Fruit fly (Drosophila melanogaster) whole organism, embryonic: ENCODE results near the gene CG11168.

Source experiments
- Ada2b ChIP-seq: fragments of 200-800 bp; sonication (Bioruptor generic); IDR thresholded peaks from 2 replicates; pipeline ENCODE4 v1.3.6; 2022; ENCODE audit warnings: missing biosample characterization, missing genetic modification characterization
- Adf1 ChIP-seq: fragments of 200-800 bp; sonication (Bioruptor generic); IDR thresholded peaks from 2 replicates; pipeline ENCODE4 v1.3.6; 2022; ENCODE audit warnings: missing biosample characterization, missing genetic modification characterization
- Atf3 ChIP-seq: fragments of 200-800 bp; sonication (Bioruptor generic); optimal IDR thresholded peaks from 3 replicates; lab custom pipeline; 2016; ENCODE audit warnings: missing biosample characterization, missing genetic modification characterization
- CG10543 ChIP-seq: fragments of 200-800 bp; sonication (Bioruptor generic); optimal IDR thresholded peaks from 3 replicates; lab custom pipeline; 2017; ENCODE audit warnings: missing biosample characterization, mild to moderate bottlenecking, missing genetic modification characterization, moderate library complexity
- CG11504 ChIP-seq: fragments of 200-800 bp; sonication (Bioruptor generic); optimal IDR thresholded peaks from 3 replicates; lab custom pipeline; 2019; ENCODE audit warnings: missing biosample characterization, mild to moderate bottlenecking, missing genetic modification characterization, moderate library complexity
- CG12219 ChIP-seq: fragments of 200-800 bp; sonication (Bioruptor generic); optimal IDR thresholded peaks from 3 replicates; lab custom pipeline; 2018; ENCODE audit warnings: missing biosample characterization, mild to moderate bottlenecking, missing genetic modification characterization
- CG13287 ChIP-seq: fragments of 200-800 bp; sonication (Bioruptor generic); IDR thresholded peaks from 2 replicates; pipeline ENCODE4 v1.3.6; 2022; ENCODE audit warnings: missing biosample characterization, missing genetic modification characterization; ENCODE audit not compliant: partially characterized antibody
- CG15011 ChIP-seq: fragments of 200-800 bp; sonication (Bioruptor generic); optimal IDR thresholded peaks from 3 replicates; lab custom pipeline; 2018; ENCODE audit warnings: missing biosample characterization, mild to moderate bottlenecking, missing genetic modification characterization
- CG1529 ChIP-seq: fragments of 200-800 bp; sonication (Bioruptor generic); optimal IDR thresholded peaks from 3 replicates; lab custom pipeline; 2018; ENCODE audit warnings: missing biosample characterization, missing genetic modification characterization
- CG15601 ChIP-seq: fragments of 200-800 bp; sonication (Bioruptor generic); optimal IDR thresholded peaks from 3 replicates; lab custom pipeline; 2019; ENCODE audit warnings: missing biosample characterization, mild to moderate bottlenecking, missing genetic modification characterization, moderate library complexity
- CG17359 ChIP-seq: fragments of 200-800 bp; sonication (Bioruptor generic); optimal IDR thresholded peaks from 3 replicates; lab custom pipeline; 2018; ENCODE audit warnings: missing biosample characterization, mild to moderate bottlenecking, missing genetic modification characterization, moderate library complexity
- CG17568 ChIP-seq: fragments of 200-800 bp; sonication (Bioruptor generic); optimal IDR thresholded peaks from 2 replicates; lab custom pipeline; 2018; ENCODE audit warnings: missing biosample characterization, mild to moderate bottlenecking, missing genetic modification characterization, moderate library complexity
- CG17912 ChIP-seq: fragments of 200-800 bp; sonication (Bioruptor generic); optimal IDR thresholded peaks from 2 replicates; lab custom pipeline; 2018; ENCODE audit warnings: missing biosample characterization, mild to moderate bottlenecking, missing genetic modification characterization
- CG3407 ChIP-seq: fragments of 200-800 bp; sonication (Bioruptor generic); optimal IDR thresholded peaks from 2 replicates; lab custom pipeline; 2018; ENCODE audit warnings: missing biosample characterization, mild to moderate bottlenecking, missing genetic modification characterization
- CG34224 ChIP-seq: fragments of 200-800 bp; sonication (Bioruptor generic); IDR thresholded peaks from 3 replicates; pipeline ENCODE4 v1.3.6; 2022; ENCODE audit warnings: missing biosample characterization, missing genetic modification characterization; ENCODE audit not compliant: partially characterized antibody
- CG4328 ChIP-seq: fragments of 200-800 bp; sonication (Bioruptor generic); optimal IDR thresholded peaks from 3 replicates; lab custom pipeline; 2017; ENCODE audit warnings: missing biosample characterization, missing genetic modification reagents, missing genetic modification characterization
- CG4404 ChIP-seq: fragments of 200-800 bp; sonication (Bioruptor generic); IDR thresholded peaks from 2 replicates; pipeline ENCODE4 v1.3.6; 2022; ENCODE audit warnings: missing biosample characterization, missing genetic modification characterization
- CG7556 ChIP-seq: fragments of 200-800 bp; sonication (Bioruptor generic); optimal IDR thresholded peaks from 2 replicates; lab custom pipeline; 2017; ENCODE audit warnings: missing biosample characterization, mild to moderate bottlenecking, missing genetic modification characterization
- CG7963 ChIP-seq: fragments of 200-800 bp; sonication (Bioruptor generic); IDR thresholded peaks from 3 replicates; pipeline ENCODE4 v1.3.6; 2022; ENCODE audit warnings: missing biosample characterization, missing genetic modification characterization; ENCODE audit not compliant: partially characterized antibody
- CG8089 ChIP-seq: fragments of 200-800 bp; sonication (Bioruptor generic); optimal IDR thresholded peaks from 3 replicates; lab custom pipeline; 2016; ENCODE audit warnings: missing biosample characterization, missing genetic modification characterization
- CG9797 ChIP-seq: fragments of 200-800 bp; sonication (Bioruptor generic); optimal IDR thresholded peaks from 3 replicates; lab custom pipeline; 2018; ENCODE audit warnings: missing biosample characterization, mild to moderate bottlenecking, missing genetic modification characterization
- Dll ChIP-seq: fragments of 200-800 bp; sonication (Bioruptor generic); IDR thresholded peaks from 4 replicates; pipeline ENCODE4 v1.3.6; 2022; ENCODE audit warnings: missing biosample characterization, missing genetic modification characterization; ENCODE audit not compliant: partially characterized antibody
- E2f1 ChIP-seq: fragments of 200-800 bp; sonication (Bioruptor generic); IDR thresholded peaks from 2 replicates; pipeline ENCODE4 v1.3.6; 2022; ENCODE audit warnings: missing biosample characterization, missing genetic modification characterization
- HLHmδ ChIP-seq: fragments of 200-800 bp; sonication (Bioruptor generic); optimal IDR thresholded peaks from 2 replicates; lab custom pipeline; 2018; ENCODE audit warnings: missing biosample characterization, mild to moderate bottlenecking, missing genetic modification characterization, moderate library complexity
- Hand ChIP-seq: fragments of 200-800 bp; sonication (Bioruptor generic); optimal IDR thresholded peaks from 2 replicates; lab custom pipeline; 2017; ENCODE audit warnings: mild to moderate bottlenecking, missing biosample characterization, missing genetic modification reagents, missing genetic modification characterization
- Hr3 ChIP-seq: fragments of 200-800 bp; sonication (Bioruptor generic); optimal IDR thresholded peaks from 3 replicates; lab custom pipeline; 2016; ENCODE audit warnings: missing biosample characterization, missing genetic modification characterization
- Lpt ChIP-seq: fragments of >200 bp; optimal IDR thresholded peaks from 2 replicates; lab custom pipeline; 2018; ENCODE audit warnings: missing biosample characterization, missing genetic modification characterization
- NK7.1 ChIP-seq: fragments of 200-800 bp; sonication (Bioruptor generic); optimal IDR thresholded peaks from 3 replicates; lab custom pipeline; 2016; ENCODE audit warnings: missing biosample characterization, missing genetic modification characterization
- Opbp ChIP-seq: fragments of 200-800 bp; sonication (Bioruptor generic); IDR thresholded peaks from 3 replicates; pipeline ENCODE4 v1.3.6; 2022; ENCODE audit warnings: missing biosample characterization, missing genetic modification characterization; ENCODE audit not compliant: partially characterized antibody
- Optix ChIP-seq: fragments of 200-800 bp; sonication (Bioruptor generic); IDR thresholded peaks from 3 replicates; pipeline ENCODE4 v1.3.6; 2022; ENCODE audit warnings: missing biosample characterization, missing genetic modification characterization
- Stat92E ChIP-seq, 3 experiments: fragments of >200 bp in 2 of 3; fragments of 200-800 bp in 1 of 3; sonication (Bioruptor generic) in 1 of 3; optimal IDR thresholded peaks; 2 replicates each; lab custom pipeline; 2017 to 2019; ENCODE audit warnings: missing biosample characterization in 3 of 3, missing genetic modification characterization in 3 of 3, mild to moderate bottlenecking in 1 of 3, moderate library complexity in 1 of 3
- ab ChIP-seq: fragments of 200-800 bp; sonication (Bioruptor generic); optimal IDR thresholded peaks from 2 replicates; lab custom pipeline; 2016; ENCODE audit warnings: missing biosample characterization, missing genetic modification characterization
- br ChIP-seq: fragments of >200 bp; optimal IDR thresholded peaks from 2 replicates; lab custom pipeline; 2017
- cato ChIP-seq: fragments of 200-800 bp; sonication (Bioruptor generic); optimal IDR thresholded peaks from 2 replicates; lab custom pipeline; 2016; ENCODE audit warnings: missing biosample characterization, missing genetic modification characterization, borderline replicate concordance
- caup ChIP-seq: fragments of 200-800 bp; sonication (Bioruptor generic); optimal IDR thresholded peaks from 3 replicates; lab custom pipeline; 2017; ENCODE audit warnings: missing biosample characterization, mild to moderate bottlenecking, missing genetic modification characterization, moderate library complexity; ENCODE audit not compliant: severe bottlenecking
- chinmo ChIP-seq: fragments of 200-800 bp; sonication (Bioruptor generic); IDR thresholded peaks from 4 replicates; pipeline ENCODE4 v1.3.6; 2022; ENCODE audit warnings: missing biosample characterization, missing genetic modification characterization; ENCODE audit not compliant: partially characterized antibody
- danr ChIP-seq: fragments of 200-800 bp; sonication (Bioruptor generic); IDR thresholded peaks from 2 replicates; pipeline ENCODE4 v1.3.6; 2022; ENCODE audit warnings: missing biosample characterization, missing genetic modification characterization
- dimm ChIP-seq: fragments of 200-800 bp; sonication (Bioruptor generic); IDR thresholded peaks from 2 replicates; pipeline ENCODE4 v1.3.6; 2022; ENCODE audit warnings: missing biosample characterization, missing genetic modification characterization
- en ChIP-seq: fragments of 200-800 bp; sonication (Bioruptor generic); optimal IDR thresholded peaks from 2 replicates; lab custom pipeline; 2016; ENCODE audit warnings: missing biosample characterization, missing genetic modification characterization
- fd64A ChIP-seq: fragments of 200-800 bp; sonication (Bioruptor generic); optimal IDR thresholded peaks from 3 replicates; lab custom pipeline; 2018; ENCODE audit warnings: missing biosample characterization, mild to moderate bottlenecking, missing genetic modification characterization
- gro ChIP-seq: fragments of 200-800 bp; sonication (Bioruptor generic); optimal IDR thresholded peaks from 2 replicates; lab custom pipeline; 2016; ENCODE audit warnings: missing biosample characterization, missing genetic modification characterization
- gsb ChIP-seq: fragments of 200-800 bp; sonication (Bioruptor generic); IDR thresholded peaks from 2 replicates; pipeline ENCODE4 v1.3.6; 2022; ENCODE audit warnings: missing biosample characterization, missing genetic modification characterization
- sr ChIP-seq: fragments of 200-800 bp; sonication (Bioruptor generic); IDR thresholded peaks from 3 replicates; pipeline ENCODE4 v1.3.6; 2022; ENCODE audit warnings: missing biosample characterization, missing genetic modification characterization
- stc ChIP-seq: fragments of 200-800 bp; sonication (Bioruptor generic); IDR thresholded peaks from 2 replicates; pipeline ENCODE4 v1.3.6; 2022; ENCODE audit warnings: missing biosample characterization, missing genetic modification characterization
- tgo ChIP-seq: fragments of 200-800 bp; sonication (Bioruptor generic); IDR thresholded peaks from 3 replicates; pipeline ENCODE4 v1.3.6; 2022; ENCODE audit warnings: missing biosample characterization, missing genetic modification characterization
- unc-4 ChIP-seq: fragments of 200-800 bp; sonication (Bioruptor generic); IDR thresholded peaks from 2 replicates; pipeline ENCODE4 v1.3.6; 2022; ENCODE audit warnings: missing biosample characterization, missing genetic modification characterization; ENCODE audit not compliant: partially characterized antibody
- usp ChIP-seq: fragments of >200 bp; optimal IDR thresholded peaks from 2 replicates; lab custom pipeline; 2017; ENCODE audit warnings: missing biosample characterization, missing genetic modification characterization
- vvl ChIP-seq: fragments of 200-800 bp; sonication (Bioruptor generic); IDR thresholded peaks from 2 replicates; pipeline ENCODE4 v1.3.6; 2022; ENCODE audit warnings: missing biosample characterization, missing genetic modification characterization
- wor ChIP-seq: fragments of 200-800 bp; sonication (Bioruptor generic); IDR thresholded peaks from 2 replicates; pipeline ENCODE4 v1.3.6; 2022; ENCODE audit warnings: missing biosample characterization, missing genetic modification characterization

CG11168 gene

DNA sequence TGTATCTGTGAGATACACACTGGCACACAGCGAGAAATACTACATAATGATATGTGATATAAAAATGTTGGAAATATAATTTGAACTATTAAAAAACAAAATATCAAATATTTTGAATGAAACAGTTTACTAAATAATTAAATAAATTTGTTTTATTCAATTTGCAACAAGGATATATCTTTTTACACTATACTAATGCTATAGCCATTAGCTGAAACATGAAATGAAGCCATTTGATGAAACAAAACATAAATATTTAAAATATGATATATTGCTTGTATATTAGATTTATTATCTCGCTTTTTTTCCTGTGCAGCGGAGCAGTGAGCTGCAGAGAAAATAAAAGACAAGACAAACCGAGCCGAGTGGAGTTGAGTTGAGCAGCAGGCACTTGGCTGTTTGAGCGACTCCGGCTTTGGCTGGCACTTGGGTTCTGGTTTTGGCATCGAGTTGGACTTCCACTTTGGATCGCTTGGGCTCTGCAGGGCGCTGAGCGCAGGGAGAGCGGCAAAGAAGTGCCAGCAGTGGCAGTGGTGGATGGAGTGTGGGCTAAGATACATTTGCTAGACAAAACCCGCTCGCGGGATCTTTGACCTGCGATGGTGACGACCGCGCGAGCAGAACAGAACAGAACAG is 24.5 kb upstream of the CG11168 start (continued):
- TF ChIP-seq CG12219 (peak; percentile 8), CG1529 (GFP tag; lab: Kevin White, UChicago) (peak; percentile 55), fd64A (GFP tag; lab: Kevin White, UChicago) (no peak), stc (GFP tag; lab: Robert Waterston, UW) (no peak; the same call in 1 of the 2 replicates), CG8089 (GFP tag; lab: Kevin White, UChicago) (no peak), cato (GFP tag; lab: Kevin White, UChicago) (peak; percentile 35), sr (no peak), CG10543 (GFP tag; lab: Kevin White, UChicago) (no peak), CG4404 (GFP tag; lab: Robert Waterston, UW) (peak; percentile 71), HLHmδ (GFP tag; lab: Kevin White, UChicago) (no peak), NK7.1 (GFP tag; lab: Kevin White, UChicago) (no peak), danr (no peak; the same call in 1 of the 2 replicates), CG17912 (GFP tag; lab: Kevin White, UChicago) (no peak), unc-4 (GFP tag; lab: Robert Waterston, UW) (no peak), CG9797 (GFP tag; lab: Kevin White, UChicago) (no peak), Hr3 (GFP tag; lab: Kevin White, UChicago) (peak; percentile 72), CG15011 (peak; percentile 75), CG15601 (tag; lab: Kevin White, UChicago) (peak; percentile 84), CG7963 (no peak), gsb (no peak), CG34224 (no peak), Hand (GFP tag; lab: Kevin White, UChicago) (no peak), br (lab: Kevin White, UChicago) (no peak), Atf3 (GFP tag; lab: Kevin White, UChicago) (no peak), Adf1 (GFP tag; lab: Robert Waterston, UW) (no peak), Opbp (GFP tag; lab: Robert Waterston, UW) (no peak), ab (GFP tag; lab: Kevin White, UChicago) (no peak), vvl (GFP tag; lab: Robert Waterston, UW) (peak; percentile 83), E2f1 (GFP tag; lab: Robert Waterston, UW) (peak; percentile 67), Optix (no peak), CG3407 (GFP tag; lab: Kevin White, UChicago) (peak; percentile 53), CG11504 (tag; lab: Kevin White, UChicago) (peak; percentile 90), en (GFP tag; lab: Kevin White, UChicago) (no peak), usp (no peak), dimm (GFP tag; lab: Robert Waterston, UW) (0 out of 2 replicates have a peak, but pooled peaks have one; percentile 6), CG4328 (GFP tag; lab: Kevin White, UChicago) (peak; percentile 68), Dll (no peak), gro (GFP tag; lab: Kevin White, UChicago) (no peak), tgo (peak; percentile 61), CG13287 (GFP tag; lab: Robert Waterston, UW) (no peak), chinmo (GFP tag; lab: Robert Waterston, UW) (peak; percentile 56; the same call in 1 of the 4 replicates), caup (GFP tag; lab: Kevin White, UChicago) (peak; percentile 53), wor (GFP tag; lab: Robert Waterston, UW) (peak; percentile 47; the same call in 1 of the 2 replicates), Lpt (GFP tag; lab: Kevin White, UChicago) (no peak), Ada2b (GFP tag; lab: Robert Waterston, UW) (peak; percentile 61), CG17568 (GFP tag; lab: Kevin White, UChicago) (no peak), CG17359 (tag; lab: Kevin White, UChicago) (peak; percentile 85), Stat92E (GFP tag; optimal IDR thresholded peaks at IDR 0.05; lab: Kevin White, UChicago) (peak in 1 of 3 experiments; percentile 38), CG7556 (peak; percentile 91)
